Fruit fly (Drosophila melanogaster): ENCODE measurements around the gene CG43235.

The CG43235 gene

dm6 chr2L:7692583-7693080, at the start of gene CG43235, which contains the start of gene CG7025:
CG43235 (plus strand) TSS chr2L:7693030.
CG7025 (minus strand) TSS chr2L:7692683.
- no peak for TF ChIP-seq psq (GFP tag; optimal IDR thresholded peaks at IDR 0.05)
- no peak for TF ChIP-seq Dfd (GFP tag; optimal IDR thresholded peaks at IDR 0.05)
- TF ChIP-seq tai (GFP tag; optimal IDR thresholded peaks at IDR 0.05) = no peak
- TF ChIP-seq pan (optimal IDR thresholded peaks at IDR 0.05) = no peak

DNA sequence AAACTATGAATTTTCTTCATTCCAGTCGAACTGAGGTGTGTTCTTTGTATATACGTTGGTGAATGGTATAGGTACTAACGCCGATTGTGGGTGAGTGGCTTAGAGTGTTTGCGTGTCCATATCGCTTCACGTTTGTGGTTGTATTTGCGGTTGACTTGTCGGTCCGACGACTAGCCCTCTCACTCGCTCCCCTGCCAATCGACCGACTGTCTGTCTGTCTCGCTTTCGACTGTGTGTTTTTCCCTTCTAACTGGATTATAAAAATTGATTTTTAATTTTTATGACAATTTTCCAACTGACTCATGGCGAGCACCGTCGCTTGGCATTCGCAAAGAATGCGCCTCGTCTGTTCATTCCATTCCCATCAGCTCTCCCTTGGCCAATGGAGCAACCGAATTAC, 33.3 kb upstream of the CG43235 start:
- no peak for TF ChIP-seq Hr78 (GFP tag; optimal IDR thresholded peaks at IDR 0.05)
- TF ChIP-seq Jra (GFP tag; optimal IDR thresholded peaks at IDR 0.05) = no peak
- TF ChIP-seq usp (GFP tag; optimal IDR thresholded peaks at IDR 0.05) = no peak
- TF ChIP-seq brk (GFP tag; optimal IDR thresholded peaks at IDR 0.05) = no peak
- TF ChIP-seq Vsx2 (GFP tag; optimal IDR thresholded peaks at IDR 0.05; ENCODE audit: partially characterized antibody) = no peak
- TF ChIP-seq ey (GFP tag; optimal IDR thresholded peaks at IDR 0.05) = no peak
- TF ChIP-seq rgr (GFP tag; optimal IDR thresholded peaks at IDR 0.05) = no peak
- no peak for TF ChIP-seq lola (GFP tag; optimal IDR thresholded peaks at IDR 0.05)
- no peak for TF ChIP-seq OdsH (GFP tag; optimal IDR thresholded peaks at IDR 0.05)

- no peak for TF ChIP-seq HLH106 (tag; optimal IDR thresholded peaks at IDR 0.05)
- TF ChIP-seq OdsH (GFP tag; optimal IDR thresholded peaks at IDR 0.05) = no peak
- TF ChIP-seq usp (GFP tag; optimal IDR thresholded peaks at IDR 0.05) = no peak
- no peak for TF ChIP-seq GATAd (GFP tag; optimal IDR thresholded peaks at IDR 0.05)
- TF ChIP-seq dsf (GFP tag; optimal IDR thresholded peaks at IDR 0.05; ENCODE audit: borderline replicate concordance) = no peak
- no peak for TF ChIP-seq jim (GFP tag; optimal IDR thresholded peaks at IDR 0.05)
- TF ChIP-seq psq (GFP tag; optimal IDR thresholded peaks at IDR 0.05) = no peak
- TF ChIP-seq lola (GFP tag; optimal IDR thresholded peaks at IDR 0.05) = no peak
- TF ChIP-seq Rel (GFP tag; optimal IDR thresholded peaks at IDR 0.05) = no peak
- TF ChIP-seq Rel (tag; optimal IDR thresholded peaks at IDR 0.05) = no peak
- no peak for TF ChIP-seq tai (GFP tag; optimal IDR thresholded peaks at IDR 0.05)
- TF ChIP-seq Hr83 (GFP tag; optimal IDR thresholded peaks at IDR 0.05; ENCODE audit: poor library complexity, severe bottlenecking) = no peak
- no peak for TF ChIP-seq CG9705 (GFP tag; optimal IDR thresholded peaks at IDR 0.05)
- TF ChIP-seq Dfd (GFP tag; optimal IDR thresholded peaks at IDR 0.05) = no peak
- TF ChIP-seq sage (GFP tag; optimal IDR thresholded peaks at IDR 0.05) = no peak
- TF ChIP-seq ey (GFP tag; optimal IDR thresholded peaks at IDR 0.05) = no peak
- no peak for TF ChIP-seq CG32264 (GFP tag; optimal IDR thresholded peaks at IDR 0.05)
- TF ChIP-seq brk (GFP tag; optimal IDR thresholded peaks at IDR 0.05) = no peak
- TF ChIP-seq pan (optimal IDR thresholded peaks at IDR 0.05) = no peak
- TF ChIP-seq fru (GFP tag; optimal IDR thresholded peaks at IDR 0.05) = no peak
- TF ChIP-seq h (GFP tag; optimal IDR thresholded peaks at IDR 0.05) = no peak
These were observed 32.7 kb upstream of the CG43235 start for dm6 chr2L:7660087-7660486.

dm6 chr2L:7665747-7666146, 27.1 kb upstream of the CG43235 start, which contains the start of gene Myo28B1:
Myo28B1 (plus strand) TSS chr2L:7666047.
- no peak for TF ChIP-seq ey (GFP tag; optimal IDR thresholded peaks at IDR 0.05)
- TF ChIP-seq Jra (GFP tag; optimal IDR thresholded peaks at IDR 0.05) = no peak
- no peak for TF ChIP-seq Abd-B (GFP tag; optimal IDR thresholded peaks at IDR 0.05)
- TF ChIP-seq GATAd (GFP tag; optimal IDR thresholded peaks at IDR 0.05) = no peak
- TF ChIP-seq lola (GFP tag; optimal IDR thresholded peaks at IDR 0.05) = no peak
- TF ChIP-seq sage (GFP tag; optimal IDR thresholded peaks at IDR 0.05) = no peak
- TF ChIP-seq usp (GFP tag; optimal IDR thresholded peaks at IDR 0.05) = no peak
- no peak for TF ChIP-seq Dif (GFP tag; optimal IDR thresholded peaks at IDR 0.05; ENCODE audit: partially characterized antibody)
- TF ChIP-seq Mio (GFP tag; optimal IDR thresholded peaks at IDR 0.05) = no peak
- no peak for TF ChIP-seq Hnf4 (GFP tag; optimal IDR thresholded peaks at IDR 0.05)
- no peak for TF ChIP-seq dl (GFP tag; optimal IDR thresholded peaks at IDR 0.05; ENCODE audit: insufficient read depth in 1 of 2, partially characterized antibody in 2 of 2)
- no peak for TF ChIP-seq dsf (GFP tag; optimal IDR thresholded peaks at IDR 0.05; ENCODE audit: borderline replicate concordance)
- no peak for TF ChIP-seq CG32264 (GFP tag; optimal IDR thresholded peaks at IDR 0.05)
- no peak for TF ChIP-seq OdsH (GFP tag; optimal IDR thresholded peaks at IDR 0.05)
- TF ChIP-seq CG9705 (GFP tag; optimal IDR thresholded peaks at IDR 0.05) = no peak
- no peak for TF ChIP-seq psq (GFP tag; optimal IDR thresholded peaks at IDR 0.05)
- TF ChIP-seq jim (GFP tag; optimal IDR thresholded peaks at IDR 0.05) = no peak
- TF ChIP-seq CrebA (GFP tag; optimal IDR thresholded peaks at IDR 0.05; ENCODE audit: borderline replicate concordance) = no peak
- TF ChIP-seq Dfd (GFP tag; optimal IDR thresholded peaks at IDR 0.05) = no peak
- no peak for TF ChIP-seq woc (GFP tag; optimal IDR thresholded peaks at IDR 0.05)
